Worm (Caenorhabditis elegans): ENCODE measurements around the gene B0507.6.
A peak's percentile ranks its signal among the peaks of the same experiment; 100 is the strongest.

The B0507.6 gene

ce11 chrV:8762861-8763260 lies 16.9 kb downstream of the B0507.6 start, which contains the start of gene B0507.8:
TSS of gene B0507.8 (minus strand) at chrV:8762961.
- TF ChIP-seq nhr-76 (tag; optimal IDR thresholded peaks at IDR 0.05) (no peak), unc-130 (GFP tag; optimal IDR thresholded peaks at IDR 0.05) (no peak), D1046.2 (GFP tag; IDR thresholded peaks at IDR 0.05) (no peak), nhr-111 (GFP tag; optimal IDR thresholded peaks at IDR 0.05) (no peak), mes-2 (tag; optimal IDR thresholded peaks at IDR 0.05; ENCODE audit: poor library complexity, severe bottlenecking) (no peak), Y105C5A.15 (GFP tag; IDR thresholded peaks at IDR 0.05) (no peak), lim-7 (GFP tag; IDR thresholded peaks at IDR 0.05) (no peak), daf-12 (tag; optimal IDR thresholded peaks at IDR 0.05) (no peak), saeg-2 (GFP tag; IDR thresholded peaks at IDR 0.05) (no peak), F10B5.3 (tag; optimal IDR thresholded peaks at IDR 0.05) (no peak)

ce11 chrV:8765938-8766337 lies 20.0 kb downstream of the B0507.6 start, which contains the start of gene B0507.9:
TSS of gene B0507.9 (minus strand) at chrV:8766038.
- TF ChIP-seq daf-12 (tag; optimal IDR thresholded peaks at IDR 0.05) (no peak), daf-19 (GFP tag; conservative IDR thresholded peaks at IDR 0.05) (no peak), lim-7 (GFP tag; IDR thresholded peaks at IDR 0.05) (no peak), jun-1 (tag; optimal IDR thresholded peaks at IDR 0.05) (no peak), ceh-20 (GFP tag; IDR thresholded peaks at IDR 0.05) (no peak), nhr-48 (tag; optimal IDR thresholded peaks at IDR 0.05) (no peak), F49E8.2 (tag; optimal IDR thresholded peaks at IDR 0.05; ENCODE audit: borderline replicate concordance) (no peak), php-3 (GFP tag; IDR thresholded peaks at IDR 0.05) (no peak), dmd-6 (GFP tag; IDR thresholded peaks at IDR 0.05) (no peak), lin-39 (tag; optimal IDR thresholded peaks at IDR 0.05) (no peak), unc-62 (GFP tag; optimal IDR thresholded peaks at IDR 0.05 in 1 of 2) (no peak), unc-62 (tag; optimal IDR thresholded peaks at IDR 0.05) (no peak), ZK337.2 (GFP tag; IDR thresholded peaks at IDR 0.05) (no peak), nhr-28 (tag; optimal IDR thresholded peaks at IDR 0.05) (no peak), ceh-44 (GFP tag; IDR thresholded peaks at IDR 0.05) (no peak), duxl-1 (tag; optimal IDR thresholded peaks at IDR 0.05; ENCODE audit: poor library complexity) (no peak), ztf-7 (tag; optimal IDR thresholded peaks at IDR 0.05) (no peak), pha-4 (GFP tag; IDR thresholded peaks at IDR 0.05) (no peak), pha-4 (tag; optimal IDR thresholded peaks at IDR 0.05) (no peak), lin-13 (GFP tag; optimal IDR thresholded peaks at IDR 0.05) (no peak), nhr-42 (GFP tag; IDR thresholded peaks at IDR 0.05) (no peak), ceh-28 (tag; optimal IDR thresholded peaks at IDR 0.05) (no peak)

- no peak for TF ChIP-seq rbr-2 (tag; optimal IDR thresholded peaks at IDR 0.05)
- TF ChIP-seq unc-62 (GFP tag; optimal IDR thresholded peaks at IDR 0.05 in 1 of 2): peak in 1 of 2 experiments; percentile 15
- TF ChIP-seq unc-62 (tag; optimal IDR thresholded peaks at IDR 0.05): no peak
- peak; percentile 90 for TF ChIP-seq aha-1 (tag)
Measured at ce11 chrV:8767041-8767440, 21.1 kb downstream of the B0507.6 start.

ce11 chrV:8767493-8767892 lies 21.5 kb downstream of the B0507.6 start:
- TF ChIP-seq ceh-62 (tag; optimal IDR thresholded peaks at IDR 0.05) (no peak), duxl-1 (tag; optimal IDR thresholded peaks at IDR 0.05; ENCODE audit: poor library complexity) (no peak), Y75B8A.6 (GFP tag; IDR thresholded peaks at IDR 0.05) (no peak), ceh-28 (tag; optimal IDR thresholded peaks at IDR 0.05) (no peak), nhr-102 (tag; optimal IDR thresholded peaks at IDR 0.05) (no peak), Y5F2A.4 (GFP tag; optimal IDR thresholded peaks at IDR 0.05) (no peak), dmd-6 (GFP tag; IDR thresholded peaks at IDR 0.05) (peak; percentile 18; the same call in 1 of the 2 replicates), php-3 (GFP tag; IDR thresholded peaks at IDR 0.05) (peak; percentile 79), mxl-2 (GFP tag; conservative IDR thresholded peaks at IDR 0.05) (no peak), nhr-77 (tag; optimal IDR thresholded peaks at IDR 0.05) (peak; percentile 51), lsy-2 (tag; optimal IDR thresholded peaks at IDR 0.05) (no peak), sdz-12 (GFP tag; optimal IDR thresholded peaks at IDR 0.05) (no peak), arid-1 (GFP tag; conservative IDR thresholded peaks at IDR 0.05) (no peak), nhr-28 (tag; optimal IDR thresholded peaks at IDR 0.05) (peak; percentile 62), hif-1 (tag; optimal IDR thresholded peaks at IDR 0.05) (no peak), hlh-30 (tag; optimal IDR thresholded peaks at IDR 0.05; ENCODE audit: insufficient read depth) (no peak), dve-1 (tag; optimal IDR thresholded peaks at IDR 0.05; ENCODE audit: insufficient read depth) (peak; percentile 55), lin-1 (GFP tag; IDR thresholded peaks at IDR 0.05) (0 out of 2 replicates have a peak, but pooled peaks have one; percentile 25), fkh-10 (GFP tag; optimal IDR thresholded peaks at IDR 0.05) (no peak)

Measured in whole organism, L4 larva.